Worm (Caenorhabditis elegans): Measurements from ENCODE around the gene rab-14.

The rab-14 gene

DNA sequence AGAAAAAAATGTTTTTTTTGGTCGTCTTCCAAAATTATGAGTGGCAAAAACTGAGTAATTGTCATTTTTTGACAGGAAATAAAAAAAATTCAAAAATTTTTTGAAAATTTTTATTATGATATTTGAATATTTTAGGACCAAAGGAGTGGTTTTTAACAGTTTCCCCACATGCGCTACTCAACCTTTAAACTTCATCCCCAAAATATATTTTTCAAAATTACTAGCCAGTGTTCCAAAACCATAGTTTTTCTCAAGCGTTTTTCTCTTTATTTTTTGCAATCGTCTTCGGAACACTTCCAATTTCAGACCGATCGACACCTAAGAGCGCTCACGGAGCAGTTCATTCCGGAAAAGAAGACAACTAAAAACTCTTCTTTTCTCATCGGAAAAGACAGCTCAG is 29.5 kb downstream of the rab-14 start, which contains the start of gene K09A9.6:
Gene K09A9.6, plus strand, starts transcription at position 301 of the 400 bp plus-strand sequence.
- no peak for TF ChIP-seq ets-7 (tag; optimal IDR thresholded peaks at IDR 0.05)
- TF ChIP-seq B0310.2 (tag; optimal IDR thresholded peaks at IDR 0.05) = no peak
- TF ChIP-seq hmg-4 (GFP tag; optimal IDR thresholded peaks at IDR 0.05) = no peak
- no peak for TF ChIP-seq sea-1 (GFP tag; conservative IDR thresholded peaks at IDR 0.05)
- TF ChIP-seq tra-4 (tag; optimal IDR thresholded peaks at IDR 0.05) = no peak
- TF ChIP-seq aly-1 (tag; optimal IDR thresholded peaks at IDR 0.05) = no peak
- TF ChIP-seq ceh-36 (tag; optimal IDR thresholded peaks at IDR 0.05) = no peak
- TF ChIP-seq hnd-1 (tag; optimal IDR thresholded peaks at IDR 0.05) = no peak
- TF ChIP-seq ceh-13 (GFP tag; optimal IDR thresholded peaks at IDR 0.05) = no peak
- no peak for TF ChIP-seq flt-1 (GFP tag; IDR thresholded peaks at IDR 0.05)
- TF ChIP-seq hmbx-1 (tag; optimal IDR thresholded peaks at IDR 0.05) = no peak

DNA sequence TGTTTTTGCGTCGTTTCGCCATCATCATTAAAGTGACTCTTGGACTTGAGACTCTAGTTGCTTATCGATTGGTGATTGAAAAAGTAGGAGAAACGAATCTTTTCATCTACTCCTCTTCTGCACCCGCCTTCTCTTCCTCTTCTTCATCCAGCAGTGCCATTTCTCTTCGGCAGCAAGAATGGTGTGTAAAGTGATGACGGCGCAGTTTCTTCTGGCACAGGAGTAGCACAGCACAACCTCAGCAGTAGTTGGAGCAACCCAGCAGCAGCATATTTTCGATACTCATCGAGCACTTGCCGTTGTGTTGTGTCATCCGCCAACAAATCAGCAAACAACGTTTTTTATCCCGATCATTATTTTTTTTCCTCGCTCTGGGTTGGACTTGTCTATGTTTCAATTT is 31.0 kb downstream of the rab-14 start:
- no peak for TF ChIP-seq aly-1 (tag; optimal IDR thresholded peaks at IDR 0.05)
- TF ChIP-seq tbx-11 (GFP tag; IDR thresholded peaks at IDR 0.05) = no peak
- no peak for TF ChIP-seq ama-1 (optimal IDR thresholded peaks at IDR 0.05)
- TF ChIP-seq tra-4 (tag; optimal IDR thresholded peaks at IDR 0.05) = no peak
- no peak for TF ChIP-seq sea-1 (GFP tag; conservative IDR thresholded peaks at IDR 0.05)
- TF ChIP-seq flt-1 (GFP tag; IDR thresholded peaks at IDR 0.05) = no peak
- no peak for TF ChIP-seq hmg-4 (GFP tag; optimal IDR thresholded peaks at IDR 0.05)
- no peak for TF ChIP-seq hmbx-1 (tag; optimal IDR thresholded peaks at IDR 0.05)
- no peak for TF ChIP-seq B0310.2 (tag; optimal IDR thresholded peaks at IDR 0.05)
- TF ChIP-seq ceh-13 (GFP tag; optimal IDR thresholded peaks at IDR 0.05) = no peak
- no peak for TF ChIP-seq pes-1 (GFP tag; IDR thresholded peaks at IDR 0.05)
- no peak for TF ChIP-seq ceh-36 (tag; optimal IDR thresholded peaks at IDR 0.05)
- no peak for TF ChIP-seq tbx-37 (GFP tag; conservative IDR thresholded peaks at IDR 0.05)
- TF ChIP-seq ets-7 (tag; optimal IDR thresholded peaks at IDR 0.05) = no peak
- TF ChIP-seq F13C5.2 (tag; optimal IDR thresholded peaks at IDR 0.05) = no peak

DNA sequence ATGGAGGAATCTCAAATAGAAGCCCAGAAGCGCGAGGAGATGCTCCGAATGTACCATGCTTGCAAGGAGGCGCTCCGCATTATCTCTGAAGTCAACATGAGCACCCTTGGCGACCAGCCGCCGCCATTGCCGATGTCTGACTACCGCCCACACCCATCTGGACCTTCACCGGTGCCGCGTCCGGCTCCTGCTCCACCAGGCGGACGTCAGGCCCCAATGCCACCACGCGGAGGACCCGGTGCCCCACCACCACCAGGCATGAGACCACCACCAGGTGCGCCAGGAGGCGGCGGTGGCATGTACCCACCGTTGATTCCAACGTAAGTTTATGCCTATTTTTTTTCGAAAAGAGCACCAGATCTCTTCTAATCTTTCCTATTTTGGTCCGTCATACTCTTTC is 34.4 kb downstream of the rab-14 start:
- TF ChIP-seq aly-1 (tag; optimal IDR thresholded peaks at IDR 0.05) (peak; percentile 5), pes-1 (GFP tag; IDR thresholded peaks at IDR 0.05) (no peak)

DNA sequence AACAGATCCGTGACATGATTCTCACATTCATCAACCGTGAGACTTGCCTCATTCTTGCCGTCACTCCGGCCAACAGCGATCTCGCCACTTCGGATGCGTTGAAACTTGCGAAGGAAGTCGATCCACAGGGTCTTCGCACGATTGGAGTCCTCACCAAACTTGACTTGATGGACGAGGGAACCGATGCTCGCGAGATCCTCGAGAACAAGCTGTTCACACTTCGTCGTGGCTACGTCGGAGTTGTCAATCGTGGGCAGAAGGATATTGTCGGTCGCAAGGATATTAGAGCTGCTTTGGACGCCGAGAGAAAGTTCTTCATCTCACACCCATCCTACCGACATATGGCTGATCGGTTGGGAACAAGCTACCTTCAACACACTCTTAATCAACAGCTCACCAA is 36.8 kb downstream of the rab-14 start:
- no peak for TF ChIP-seq scrt-1 (GFP tag; IDR thresholded peaks at IDR 0.05)
- TF ChIP-seq F13C5.2 (tag; optimal IDR thresholded peaks at IDR 0.05) = no peak

DNA sequence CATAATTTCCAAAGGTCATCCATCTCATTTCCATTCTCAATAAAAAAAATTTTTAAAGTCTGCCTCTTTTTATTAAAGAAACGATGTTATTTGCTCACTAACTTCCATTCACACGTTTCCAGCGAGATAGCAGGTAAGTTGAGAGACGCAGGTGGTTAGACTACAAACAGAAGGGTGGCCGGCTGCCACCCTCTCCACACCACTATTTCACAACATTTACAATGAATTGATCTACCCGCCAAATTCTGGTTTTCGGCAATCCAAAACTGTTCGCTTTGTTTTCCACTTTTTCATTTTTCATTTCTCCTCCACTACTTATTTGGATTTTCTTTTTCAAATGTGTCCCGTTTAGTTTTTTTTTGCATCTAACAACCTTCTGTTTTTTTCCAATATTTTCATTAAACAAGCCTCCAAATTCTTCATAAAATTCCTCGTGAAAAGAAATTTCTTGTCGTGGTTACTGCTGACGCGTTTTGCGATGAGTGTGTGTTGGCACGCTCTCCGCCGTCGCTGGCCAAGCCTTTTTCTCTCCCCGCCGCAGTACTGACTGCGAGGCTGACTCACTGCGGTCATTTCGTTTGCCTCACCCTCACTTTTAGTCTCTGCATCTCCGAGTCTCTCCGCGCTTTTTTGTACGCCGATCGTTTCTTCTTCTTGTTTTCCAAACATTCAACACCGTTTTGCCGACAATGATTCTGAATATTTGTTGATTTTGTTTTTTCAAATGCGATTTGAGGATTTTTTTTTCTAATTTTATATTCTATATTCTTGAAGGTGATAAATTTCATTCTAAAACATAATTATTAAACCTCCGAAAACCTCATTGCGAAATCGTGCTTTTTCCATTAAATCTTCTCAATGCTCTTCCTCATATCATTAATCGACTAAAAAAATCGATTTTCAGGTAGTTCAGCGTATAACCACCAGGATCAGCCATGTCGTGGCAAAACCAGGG is 38.2 kb downstream of the rab-14 start, which contains the start of gene dyn-1:
Gene dyn-1, plus strand, starts transcription at position 905 of the 955 bp plus-strand sequence.
- no peak for TF ChIP-seq flt-1 (GFP tag; IDR thresholded peaks at IDR 0.05)
- TF ChIP-seq hmg-4 (GFP tag; optimal IDR thresholded peaks at IDR 0.05) = peak; percentile 50
- TF ChIP-seq sea-1 (GFP tag; conservative IDR thresholded peaks at IDR 0.05) = no peak
- TF ChIP-seq aly-1 (tag; optimal IDR thresholded peaks at IDR 0.05) = peak; percentile 3
- TF ChIP-seq ama-1 (optimal IDR thresholded peaks at IDR 0.05) = no peak
- no peak for TF ChIP-seq ets-7 (tag; optimal IDR thresholded peaks at IDR 0.05)
- peak; percentile 8 for TF ChIP-seq B0310.2 (tag; optimal IDR thresholded peaks at IDR 0.05)

DNA sequence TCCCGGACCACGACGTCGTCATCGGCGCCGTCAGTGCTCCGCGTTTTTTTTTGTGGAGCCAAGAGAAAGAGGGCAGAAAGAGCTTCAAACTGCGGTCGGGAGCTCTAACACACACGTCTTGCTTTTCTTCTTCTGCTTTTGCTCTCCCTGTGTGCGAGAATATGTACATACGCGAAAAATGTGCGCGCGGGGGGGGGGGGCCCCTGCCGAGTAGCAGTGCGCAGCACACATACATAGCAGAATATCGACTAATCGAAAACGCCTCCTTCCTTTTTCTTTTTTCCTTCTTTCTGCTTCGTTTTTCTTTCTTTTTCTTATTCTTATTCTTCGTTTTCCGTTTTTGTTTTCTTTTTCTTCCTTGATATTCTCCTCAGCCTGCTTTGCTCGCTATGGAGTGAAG is 39.8 kb downstream of the rab-14 start:
- peak; percentile 22 for TF ChIP-seq F13C5.2 (tag; optimal IDR thresholded peaks at IDR 0.05)
- no peak for TF ChIP-seq hnd-1 (tag; optimal IDR thresholded peaks at IDR 0.05)
- peak; percentile 50 for TF ChIP-seq hmg-4 (GFP tag; optimal IDR thresholded peaks at IDR 0.05)
- TF ChIP-seq tra-4 (tag; optimal IDR thresholded peaks at IDR 0.05) = no peak
- no peak for TF ChIP-seq aly-1 (tag; optimal IDR thresholded peaks at IDR 0.05)
- no peak for TF ChIP-seq B0310.2 (tag; optimal IDR thresholded peaks at IDR 0.05)
- no peak for TF ChIP-seq ceh-13 (GFP tag; optimal IDR thresholded peaks at IDR 0.05)
- no peak for TF ChIP-seq flt-1 (GFP tag; IDR thresholded peaks at IDR 0.05)
- TF ChIP-seq sea-1 (GFP tag; conservative IDR thresholded peaks at IDR 0.05) = no peak
- no peak for TF ChIP-seq tbx-37 (GFP tag; conservative IDR thresholded peaks at IDR 0.05)
- TF ChIP-seq tbx-11 (GFP tag; IDR thresholded peaks at IDR 0.05) = no peak
- no peak for TF ChIP-seq scrt-1 (GFP tag; IDR thresholded peaks at IDR 0.05)
- TF ChIP-seq pes-1 (GFP tag; IDR thresholded peaks at IDR 0.05) = 0 out of 2 replicates have a peak, but pooled peaks have one; percentile 49
- TF ChIP-seq ceh-36 (tag; optimal IDR thresholded peaks at IDR 0.05) = no peak

DNA sequence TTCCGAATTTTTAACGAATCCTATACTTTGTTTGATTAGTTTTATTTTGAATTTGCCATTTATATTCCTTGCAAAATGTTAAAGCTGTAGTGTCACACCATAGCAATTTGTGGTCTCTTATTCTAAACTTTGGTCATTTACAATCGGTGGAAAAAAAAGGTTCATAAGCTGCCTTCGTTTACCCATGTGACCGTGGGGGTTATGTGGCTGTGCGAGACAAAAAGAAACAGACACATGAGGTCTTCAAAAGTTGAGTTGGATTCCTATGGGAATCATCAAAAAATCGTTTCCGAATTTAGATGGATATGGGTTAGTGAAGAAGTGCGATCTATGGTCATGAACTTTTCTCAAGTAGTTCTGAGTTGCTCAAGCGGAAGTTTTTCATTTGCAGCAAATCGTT is 42.1 kb downstream of the rab-14 start:
- TF ChIP-seq ceh-13 (GFP tag; optimal IDR thresholded peaks at IDR 0.05) (no peak), tbx-37 (GFP tag; conservative IDR thresholded peaks at IDR 0.05) (no peak), tra-4 (tag; optimal IDR thresholded peaks at IDR 0.05) (no peak), hmg-4 (GFP tag; optimal IDR thresholded peaks at IDR 0.05) (no peak), hmbx-1 (tag; optimal IDR thresholded peaks at IDR 0.05) (no peak), hnd-1 (tag; optimal IDR thresholded peaks at IDR 0.05) (no peak), ets-7 (tag; optimal IDR thresholded peaks at IDR 0.05) (no peak), flt-1 (GFP tag; IDR thresholded peaks at IDR 0.05) (no peak), ama-1 (optimal IDR thresholded peaks at IDR 0.05) (no peak)

DNA sequence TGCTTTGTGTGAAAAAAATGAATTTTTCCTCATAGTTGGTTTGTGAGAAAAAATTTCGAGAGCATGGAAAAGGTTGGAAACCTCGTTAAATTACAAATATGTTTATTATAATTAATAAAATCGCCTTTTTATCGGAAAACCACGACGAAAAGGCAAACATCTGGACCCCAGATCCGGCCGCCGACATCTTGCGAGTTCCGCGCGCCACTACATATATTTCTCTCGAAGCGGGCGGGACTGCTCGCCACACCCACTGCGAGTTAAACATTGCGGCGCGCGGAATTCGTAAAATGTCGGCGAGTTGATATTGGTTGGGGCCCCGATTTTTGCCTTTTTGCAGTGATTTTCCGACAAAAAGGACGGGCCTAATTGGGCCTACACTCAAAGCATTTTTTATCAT is 47.0 kb downstream of the rab-14 start:
- TF ChIP-seq scrt-1 (GFP tag; IDR thresholded peaks at IDR 0.05) (no peak), B0310.2 (tag; optimal IDR thresholded peaks at IDR 0.05) (no peak)

Measured in whole organism, early embryonic.